Worm (Caenorhabditis elegans) whole organism, young adult: ENCODE data around the gene F18A12.2.

Source experiments
- F57A8.1 ChIP-seq: fragments of 200-800 bp; sonication (Bioruptor generic); optimal IDR thresholded peaks from 2 replicates; lab custom pipeline; 2018; ENCODE audit warnings: mild to moderate bottlenecking, missing genetic modification characterization, moderate library complexity, missing compliant biosample characterization
- egrh-3 ChIP-seq: fragments of 200-800 bp; sonication (Bioruptor generic); IDR thresholded peaks from 2 replicates; pipeline ENCODE4 v1.3.6; 2022; ENCODE audit warnings: missing genetic modification reagents, missing genetic modification characterization, missing compliant biosample characterization
- pbrm-1 ChIP-seq: fragments of 200-800 bp; sonication (Bioruptor generic); IDR thresholded peaks from 2 replicates; pipeline ENCODE4 v1.3.6; 2022; ENCODE audit warnings: missing genetic modification reagents, missing genetic modification characterization, missing compliant biosample characterization
- unc-62 ChIP-seq: fragments of 150-350 bp; optimal IDR thresholded peaks from 2 replicates; lab custom pipeline; 2014; ENCODE audit warnings: missing biosample characterization, missing genetic modification reagents, missing genetic modification characterization

DNA sequence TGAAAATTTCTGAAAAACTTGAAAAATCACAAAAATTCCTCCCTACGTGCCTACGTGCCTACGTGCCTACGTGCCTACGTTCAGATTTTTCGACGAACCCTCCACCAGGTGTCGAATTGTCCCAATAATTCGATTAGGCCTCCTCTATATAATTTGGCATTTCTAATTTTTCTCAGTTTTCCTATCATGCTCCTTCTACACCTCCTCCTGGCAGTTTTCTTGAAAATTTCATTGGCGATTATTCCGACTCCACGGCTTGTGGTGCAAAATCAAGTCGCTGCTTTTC is 25.9 kb downstream of the F18A12.2 start, which contains the start of gene C16C8.17:
- no peak for TF ChIP-seq F57A8.1 (GFP tag; lab: Kevin White, UChicago)
- TF ChIP-seq egrh-3 (GFP tag; lab: Robert Waterston, UW): no peak
- TF ChIP-seq pbrm-1 (GFP tag; lab: Robert Waterston, UW): no peak
- no peak for TF ChIP-seq unc-62 (GFP tag; lab: Kevin White, UChicago)
